Fruit fly (Drosophila melanogaster) whole organism, prepupa: ENCODE data around the gene CG18180.

Experiments used
- CG10631 ChIP-seq: fragments of 200-800 bp; sonication (Bioruptor generic); optimal IDR thresholded peaks from 2 replicates; lab custom pipeline; 2016; ENCODE audit warnings: missing biosample characterization, missing genetic modification characterization
- CG32006 ChIP-seq: fragments of 200-800 bp; sonication (Bioruptor generic); optimal IDR thresholded peaks from 3 replicates; lab custom pipeline; 2017; ENCODE audit warnings: missing biosample characterization, mild to moderate bottlenecking, missing genetic modification characterization
- CG8119 ChIP-seq: fragments of 200-800 bp; sonication (Bioruptor generic); IDR thresholded peaks from 3 replicates; pipeline ENCODE4 v1.3.6; 2022; ENCODE audit warnings: missing biosample characterization, missing genetic modification characterization
- Lpt ChIP-seq: fragments of 200-800 bp; sonication (Bioruptor generic); optimal IDR thresholded peaks from 3 replicates; lab custom pipeline; 2016; ENCODE audit warnings: missing biosample characterization, missing genetic modification characterization
- OdsH ChIP-seq: fragments of 200-800 bp; sonication (Bioruptor generic); optimal IDR thresholded peaks from 3 replicates; lab custom pipeline; 2016; ENCODE audit warnings: missing biosample characterization, missing genetic modification characterization
- Sox102F ChIP-seq: fragments of 200-800 bp; sonication (Bioruptor generic); optimal IDR thresholded peaks from 2 replicates; lab custom pipeline; 2016; ENCODE audit warnings: missing biosample characterization, mild to moderate bottlenecking, missing genetic modification characterization
- fkh ChIP-seq: fragments of 200-800 bp; sonication (Bioruptor generic); optimal IDR thresholded peaks from 3 replicates; lab custom pipeline; 2017; ENCODE audit warnings: missing biosample characterization, mild to moderate bottlenecking, missing genetic modification characterization, moderate library complexity
- topi ChIP-seq: fragments of 200-800 bp; sonication (Bioruptor generic); optimal IDR thresholded peaks from 3 replicates; lab custom pipeline; 2016; ENCODE audit warnings: missing biosample characterization, missing genetic modification characterization

DNA sequence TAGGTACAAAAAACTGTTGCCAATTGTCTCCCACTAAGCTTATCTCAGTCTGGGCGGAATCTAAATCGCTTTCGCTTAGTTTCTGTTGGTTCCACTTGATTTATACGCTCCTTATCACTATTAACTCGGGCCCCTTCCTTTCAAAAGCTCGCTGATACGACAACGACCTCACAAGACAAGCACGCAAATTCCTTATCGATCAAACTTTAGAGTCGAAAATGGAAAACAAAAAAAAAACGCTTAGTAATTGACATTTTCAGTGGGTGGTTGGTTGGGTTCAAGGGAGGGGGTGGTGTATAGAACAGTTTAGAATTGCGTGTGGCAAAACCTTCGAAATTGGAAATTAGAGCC is 50.6 kb downstream of the CG18180 start:
- TF ChIP-seq topi (GFP tag; lab: Kevin White, UChicago) (no peak), CG10631 (GFP tag; lab: Kevin White, UChicago) (no peak), CG8119 (GFP tag; lab: Robert Waterston, UW) (no peak), OdsH (no peak), fkh (GFP tag; lab: Kevin White, UChicago) (no peak), CG32006 (GFP tag; lab: Kevin White, UChicago) (no peak), Sox102F (GFP tag; lab: Kevin White, UChicago) (no peak), Lpt (GFP tag; lab: Kevin White, UChicago) (no peak)
